Fruit fly (Drosophila melanogaster): ENCODE measurements around the gene Plp.

Plp gene

dm6 chr3L:15136659-15137572, 42.4 kb upstream of the Plp start, which contains the start of gene CG12316 (continued):
- TF ChIP-seq stc (GFP tag; IDR thresholded peaks at IDR 0.05) (peak; percentile 89), Med (GFP tag) (peak; percentile 99), dmrt99B (tag; optimal IDR thresholded peaks at IDR 0.05) (peak; percentile 91), CG13775 (GFP tag; optimal IDR thresholded peaks at IDR 0.05) (peak; percentile 94), CG7271 (tag; optimal IDR thresholded peaks at IDR 0.05) (peak; percentile 73), chinmo (GFP tag; IDR thresholded peaks at IDR 0.05; ENCODE audit: partially characterized antibody) (0 out of 4 replicates have a peak, but pooled peaks have one; percentile 42), eve (GFP tag; optimal IDR thresholded peaks at IDR 0.05) (no peak), CG12071 (GFP tag; optimal IDR thresholded peaks at IDR 0.05) (peak; percentile 94), peb (GFP tag; IDR thresholded peaks at IDR 0.05) (peak; percentile 71), Hey (tag; optimal IDR thresholded peaks at IDR 0.05) (peak; percentile 75), CG14014 (GFP tag; IDR thresholded peaks at IDR 0.05) (peak; percentile 79), CG8924 (tag; optimal IDR thresholded peaks at IDR 0.05) (peak; percentile 95), CG10321 (GFP tag; IDR thresholded peaks at IDR 0.05) (no peak), Atf6 (GFP tag; IDR thresholded peaks at IDR 0.05) (peak; percentile 91), Lpt (GFP tag; optimal IDR thresholded peaks at IDR 0.05) (no peak), esg (GFP tag; conservative IDR thresholded peaks at IDR 0.05) (peak; percentile 83), jumu (GFP tag; optimal IDR thresholded peaks at IDR 0.05) (peak; percentile 94), sqz (GFP tag; optimal IDR thresholded peaks at IDR 0.05) (peak; percentile 40), CG12299 (tag; optimal IDR thresholded peaks at IDR 0.05) (peak; percentile 94), CG8478 (optimal IDR thresholded peaks at IDR 0.05) (no peak), Lim3 (GFP tag; IDR thresholded peaks at IDR 0.05) (no peak), CTCF (GFP tag; optimal IDR thresholded peaks at IDR 0.05) (no peak), Max (GFP tag; optimal IDR thresholded peaks at IDR 0.05) (peak; percentile 85), Atf-2 (GFP tag; optimal IDR thresholded peaks at IDR 0.05) (peak; percentile 89), dati (GFP tag; IDR thresholded peaks at IDR 0.05) (peak; percentile 55), schlank (tag; optimal IDR thresholded peaks at IDR 0.05) (peak; percentile 84), CHES-1-like (GFP tag; optimal IDR thresholded peaks at IDR 0.05) (peak; percentile 89), knrl (GFP tag; IDR thresholded peaks at IDR 0.05; ENCODE audit: partially characterized antibody) (peak; percentile 70), CG9797 (GFP tag; optimal IDR thresholded peaks at IDR 0.05) (peak; percentile 50), sd (tag; optimal IDR thresholded peaks at IDR 0.05) (peak; percentile 35), zen2 (GFP tag; IDR thresholded peaks at IDR 0.05; ENCODE audit: partially characterized antibody) (peak; percentile 74; the same call in 2 of the 3 replicates), CG5953 (GFP tag; IDR thresholded peaks at IDR 0.05) (peak; percentile 76), Dek (tag; optimal IDR thresholded peaks at IDR 0.05) (peak; percentile 77), CG7928 (GFP tag; optimal IDR thresholded peaks at IDR 0.05) (peak; percentile 55), CG6813 (GFP tag; optimal IDR thresholded peaks at IDR 0.05) (peak; percentile 94), CG11504 (tag; optimal IDR thresholded peaks at IDR 0.05) (peak; percentile 92), dm (GFP tag; optimal IDR thresholded peaks at IDR 0.05) (peak; percentile 88), Chrac-16 (GFP tag; optimal IDR thresholded peaks at IDR 0.05) (peak; percentile 86), pnt (GFP tag; optimal IDR thresholded peaks at IDR 0.05) (peak; percentile 80), cad (GFP tag; optimal IDR thresholded peaks at IDR 0.05) (no peak), CG17568 (GFP tag; optimal IDR thresholded peaks at IDR 0.05) (no peak), sna (GFP tag; IDR thresholded peaks at IDR 0.05; ENCODE audit: partially characterized antibody) (peak; percentile 57), fd102C (GFP tag; optimal IDR thresholded peaks at IDR 0.05) (peak; percentile 76), chm (GFP tag; IDR thresholded peaks at IDR 0.05) (peak; percentile 91), CG9215 (GFP tag; IDR thresholded peaks at IDR 0.05) (peak; percentile 76), fd3F (GFP tag; optimal IDR thresholded peaks at IDR 0.05) (peak; percentile 85), Deaf1 (tag; optimal IDR thresholded peaks at IDR 0.05) (peak; percentile 79), CG8281 (tag; optimal IDR thresholded peaks at IDR 0.05) (peak; percentile 77), lilli (GFP tag; optimal IDR thresholded peaks at IDR 0.05) (peak; percentile 93)

All from whole organism, embryonic.